Fruit fly (Drosophila melanogaster) whole organism, embryonic: ENCODE measurements around the gene NFAT.

Experiments used
- Adf1 ChIP-seq: fragments of 200-800 bp; sonication (Bioruptor generic); IDR thresholded peaks from 2 replicates; pipeline ENCODE4 v1.3.6; 2022; ENCODE audit warnings: missing biosample characterization, missing genetic modification characterization
- Atf6 ChIP-seq: fragments of 200-800 bp; sonication (Bioruptor generic); IDR thresholded peaks from 2 replicates; pipeline ENCODE4 v1.3.6; 2022; ENCODE audit warnings: missing biosample characterization, missing genetic modification characterization
- CG17385 ChIP-seq: fragments of 200-800 bp; sonication (Bioruptor generic); optimal IDR thresholded peaks from 3 replicates; lab custom pipeline; 2018; ENCODE audit warnings: missing biosample characterization, mild to moderate bottlenecking, missing genetic modification characterization
- CG3065 ChIP-seq: fragments of 200-800 bp; sonication (Bioruptor generic); optimal IDR thresholded peaks from 2 replicates; lab custom pipeline; 2016; ENCODE audit warnings: missing biosample characterization, missing genetic modification characterization
- CG32772 ChIP-seq: fragments of 200-800 bp; sonication (Bioruptor generic); IDR thresholded peaks from 2 replicates; pipeline ENCODE4 v1.3.6; 2022; ENCODE audit warnings: missing biosample characterization, missing genetic modification characterization
- CG34376 ChIP-seq: fragments of 200-800 bp; sonication (Bioruptor generic); optimal IDR thresholded peaks from 2 replicates; lab custom pipeline; 2018; ENCODE audit warnings: missing biosample characterization, mild to moderate bottlenecking, missing genetic modification characterization
- CG34422 ChIP-seq: fragments of 200-800 bp; sonication (Bioruptor generic); IDR thresholded peaks from 3 replicates; pipeline ENCODE4 v1.3.6; 2022; ENCODE audit warnings: missing biosample characterization, missing genetic modification characterization
- CG4617 ChIP-seq: fragments of 200-800 bp; sonication (Bioruptor generic); optimal IDR thresholded peaks from 3 replicates; lab custom pipeline; 2016; ENCODE audit warnings: missing biosample characterization, missing genetic modification characterization, borderline replicate concordance
- CG6791 ChIP-seq: fragments of 200-800 bp; sonication (Bioruptor generic); IDR thresholded peaks from 3 replicates; pipeline ENCODE4 v1.3.6; 2022; ENCODE audit warnings: missing biosample characterization, missing genetic modification characterization; ENCODE audit not compliant: partially characterized antibody
- Drgx ChIP-seq: fragments of 200-800 bp; sonication (Bioruptor generic); IDR thresholded peaks from 2 replicates; pipeline ENCODE4 v1.3.6; 2022; ENCODE audit warnings: missing biosample characterization, missing genetic modification characterization
- E2f1 ChIP-seq: fragments of 200-800 bp; sonication (Bioruptor generic); IDR thresholded peaks from 2 replicates; pipeline ENCODE4 v1.3.6; 2022; ENCODE audit warnings: missing biosample characterization, missing genetic modification characterization
- Ets65A ChIP-seq: fragments of 200-800 bp; sonication (Bioruptor generic); peaks from one replicate; lab custom pipeline; 2016; ENCODE audit warnings: missing biosample characterization, missing genetic modification characterization
- Hr51 ChIP-seq, 2 experiments: fragments of 200-800 bp; sonication (Bioruptor generic); optimal IDR thresholded peaks; 2 replicates in 1 of 2; 3 replicates in 1 of 2; lab custom pipeline; 2016 to 2018; ENCODE audit warnings: missing biosample characterization in 2 of 2, missing genetic modification characterization in 2 of 2, mild to moderate bottlenecking in 1 of 2, moderate library complexity in 1 of 2
- MBD-R2 ChIP-seq: fragments of 200-800 bp; sonication (Bioruptor generic); IDR thresholded peaks from 2 replicates; pipeline ENCODE4 v1.3.6; 2022; ENCODE audit warnings: missing biosample characterization, missing genetic modification characterization
- MESR4 ChIP-seq: fragments of 200-800 bp; sonication (Bioruptor generic); optimal IDR thresholded peaks from 2 replicates; lab custom pipeline; 2018; ENCODE audit warnings: missing biosample characterization, mild to moderate bottlenecking, missing genetic modification characterization, moderate library complexity
- NfI ChIP-seq: fragments of 200-800 bp; sonication (Bioruptor generic); optimal IDR thresholded peaks from 3 replicates; lab custom pipeline; 2018; ENCODE audit warnings: missing biosample characterization, mild to moderate bottlenecking, missing genetic modification characterization, moderate library complexity
- Oli ChIP-seq: fragments of 200-800 bp; sonication (Bioruptor generic); optimal IDR thresholded peaks from 2 replicates; lab custom pipeline; 2018; ENCODE audit warnings: missing biosample characterization, mild to moderate bottlenecking, missing genetic modification characterization, moderate library complexity
- YL-1 ChIP-seq: fragments of 200-800 bp; sonication (Bioruptor generic); optimal IDR thresholded peaks from 3 replicates; lab custom pipeline; 2017; ENCODE audit warnings: missing biosample characterization, mild to moderate bottlenecking, missing genetic modification characterization
- bab2 ChIP-seq: fragments of 200-800 bp; sonication (Bioruptor generic); optimal IDR thresholded peaks from 2 replicates; lab custom pipeline; 2016; ENCODE audit warnings: missing biosample characterization, missing genetic modification characterization
- bbx ChIP-seq: fragments of 200-800 bp; sonication (Bioruptor generic); IDR thresholded peaks from 2 replicates; pipeline ENCODE4 v1.3.6; 2022; ENCODE audit warnings: missing biosample characterization, missing genetic modification characterization; ENCODE audit not compliant: partially characterized antibody
- cg ChIP-seq: fragments of 200-800 bp; sonication (Bioruptor generic); optimal IDR thresholded peaks from 3 replicates; lab custom pipeline; 2019; ENCODE audit warnings: missing biosample characterization, mild to moderate bottlenecking, missing genetic modification characterization, moderate library complexity
- croc ChIP-seq: fragments of 200-800 bp; sonication (Bioruptor generic); conservative IDR thresholded peaks from 3 replicates; pipeline ENCODE4 v1.3.6; 2022; ENCODE audit warnings: missing biosample characterization, missing genetic modification characterization
- crol ChIP-seq: fragments of 200-800 bp; sonication (Bioruptor generic); IDR thresholded peaks from 2 replicates; pipeline ENCODE4 v1.3.6; 2022; ENCODE audit warnings: missing biosample characterization, missing genetic modification characterization
- nom ChIP-seq: fragments of 200-800 bp; sonication (Bioruptor generic); optimal IDR thresholded peaks from 2 replicates; lab custom pipeline; 2017; ENCODE audit warnings: missing biosample characterization, missing genetic modification characterization, mild to moderate bottlenecking, moderate library complexity, missing genetic modification reagents
- pfk ChIP-seq: fragments of 200-800 bp; sonication (Bioruptor generic); optimal IDR thresholded peaks from 2 replicates; lab custom pipeline; 2018; ENCODE audit warnings: missing biosample characterization, mild to moderate bottlenecking, missing genetic modification characterization, moderate library complexity
- psq ChIP-seq: fragments of 200-800 bp; sonication (Bioruptor generic); optimal IDR thresholded peaks from 2 replicates; lab custom pipeline; 2017; ENCODE audit warnings: missing biosample characterization, missing genetic modification characterization
- rib ChIP-seq: fragments of 200-800 bp; sonication (Bioruptor generic); IDR thresholded peaks from 2 replicates; pipeline ENCODE4 v1.3.6; 2022; ENCODE audit warnings: missing biosample characterization, missing genetic modification characterization
- sc ChIP-seq, 3 experiments: fragments of >200 bp in 2 of 3; fragments of 200-800 bp in 1 of 3; sonication (Bioruptor generic) in 1 of 3; optimal IDR thresholded peaks; 2 replicates in 2 of 3; 3 replicates in 1 of 3; lab custom pipeline; 2017; ENCODE audit warnings: mild to moderate bottlenecking in 1 of 3, missing biosample characterization in 1 of 3, missing genetic modification characterization in 1 of 3, missing genetic modification reagents in 1 of 3
- sens ChIP-seq: fragments of 200-800 bp; sonication (Bioruptor generic); peaks from one replicate; lab custom pipeline; 2016; ENCODE audit warnings: missing biosample characterization, missing genetic modification characterization
- slou ChIP-seq: fragments of 200-800 bp; sonication (Bioruptor generic); optimal IDR thresholded peaks from 3 replicates; lab custom pipeline; 2016; ENCODE audit warnings: missing biosample characterization, missing genetic modification characterization
- sna ChIP-seq: fragments of 200-800 bp; sonication (Bioruptor generic); IDR thresholded peaks from 2 replicates; pipeline ENCODE4 v1.3.6; 2022; ENCODE audit warnings: missing biosample characterization, missing genetic modification characterization; ENCODE audit not compliant: partially characterized antibody
- sqz ChIP-seq: fragments of 200-800 bp; sonication (Bioruptor generic); optimal IDR thresholded peaks from 3 replicates; lab custom pipeline; 2018; ENCODE audit warnings: missing biosample characterization, mild to moderate bottlenecking, missing genetic modification characterization
- sr ChIP-seq: fragments of 200-800 bp; sonication (Bioruptor generic); IDR thresholded peaks from 3 replicates; pipeline ENCODE4 v1.3.6; 2022; ENCODE audit warnings: missing biosample characterization, missing genetic modification characterization
- sug ChIP-seq: fragments of 200-800 bp; optimal IDR thresholded peaks from 2 replicates; lab custom pipeline; 2019; ENCODE audit warnings: missing biosample characterization, mild to moderate bottlenecking, missing genetic modification characterization, moderate library complexity
- zen2 ChIP-seq: fragments of 200-800 bp; sonication (Bioruptor generic); IDR thresholded peaks from 3 replicates; pipeline ENCODE4 v1.3.6; 2022; ENCODE audit warnings: missing biosample characterization, missing genetic modification characterization; ENCODE audit not compliant: partially characterized antibody
- zf30C ChIP-seq: fragments of 200-800 bp; sonication (Bioruptor generic); optimal IDR thresholded peaks from 3 replicates; lab custom pipeline; 2018; ENCODE audit warnings: missing biosample characterization, mild to moderate bottlenecking, missing genetic modification characterization

The NFAT gene

DNA sequence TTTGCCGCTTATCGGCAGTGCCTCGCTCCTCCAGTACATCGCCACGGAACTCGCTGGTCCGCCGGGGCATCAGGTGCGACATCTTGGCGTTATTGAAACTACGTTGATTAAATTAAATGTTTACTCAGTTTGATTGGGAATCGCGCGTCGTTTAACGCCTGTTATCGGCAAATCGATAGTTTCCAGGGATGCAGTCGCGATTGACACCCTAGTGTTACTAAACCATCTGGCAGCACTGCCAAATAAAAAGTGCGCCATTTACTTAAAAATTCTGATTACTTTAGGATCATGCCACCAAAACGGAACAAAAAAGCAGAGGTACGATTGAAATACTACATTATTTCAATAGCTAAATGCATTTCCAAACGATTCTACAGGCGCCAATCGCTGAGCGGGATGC lies 12.7 kb upstream of the NFAT start, which contains the start of the genes Ndc80 and BthD (continued):
- TF ChIP-seq zen2 (0 out of 3 replicates have a peak, but pooled peaks have one; percentile 31), CG6791 (GFP tag; lab: Robert Waterston, UW) (peak; percentile 48; the same call in 2 of the 3 replicates)

DNA sequence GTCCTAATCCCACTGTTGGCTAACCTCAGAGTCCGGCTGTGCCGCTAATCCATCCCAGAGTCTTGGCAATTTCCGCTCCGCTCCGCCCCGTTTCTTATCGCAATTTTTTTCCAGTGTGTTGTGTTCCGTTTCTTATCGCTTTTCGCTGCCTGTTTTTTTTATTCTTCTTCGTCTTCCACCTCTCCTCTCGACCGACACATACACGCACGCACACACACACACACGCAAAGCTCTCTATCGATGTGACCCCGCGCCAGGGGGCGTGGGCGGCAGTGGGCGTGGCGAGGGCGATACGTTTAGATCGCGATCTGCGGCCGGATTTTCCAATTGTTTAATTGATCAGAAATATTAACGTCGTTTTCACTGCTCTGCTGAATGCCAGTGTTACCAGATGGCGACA lies 8.6 kb upstream of the NFAT start:
- TF ChIP-seq zf30C (peak; percentile 89), Ets65A (GFP tag; lab: Kevin White, UChicago) (peak; percentile 7), Drgx (GFP tag; lab: Robert Waterston, UW) (0 out of 2 replicates have a peak, but pooled peaks have one; percentile 23), pfk (GFP tag; lab: Kevin White, UChicago) (peak; percentile 67), NfI (GFP tag; lab: Kevin White, UChicago) (no peak), rib (0 out of 2 replicates have a peak, but pooled peaks have one; percentile 22), MBD-R2 (GFP tag; lab: Robert Waterston, UW) (peak; percentile 38; the same call in 1 of the 2 replicates), CG34422 (GFP tag; lab: Robert Waterston, UW) (peak; percentile 29; the same call in 1 of the 3 replicates), CG17385 (GFP tag; lab: Kevin White, UChicago) (peak; percentile 90), crol (GFP tag; lab: Robert Waterston, UW) (peak; percentile 94), Adf1 (peak; percentile 37; the same call in 1 of the 2 replicates), slou (GFP tag; lab: Kevin White, UChicago) (no peak), sna (0 out of 2 replicates have a peak, but pooled peaks have one; percentile 17), psq (GFP tag; lab: Kevin White, UChicago) (peak; percentile 58), sr (0 out of 3 replicates have a peak, but pooled peaks have one; percentile 13), Atf6 (GFP tag; lab: Robert Waterston, UW) (0 out of 2 replicates have a peak, but pooled peaks have one; percentile 39), croc (GFP tag; lab: Robert Waterston, UW) (no peak), sqz (GFP tag; lab: Kevin White, UChicago) (peak; percentile 85), nom (GFP tag; lab: Kevin White, UChicago) (peak; percentile 77), sug (tag; lab: Kevin White, UChicago) (peak; percentile 84), cg (peak; percentile 81), CG3065 (GFP tag; lab: Kevin White, UChicago) (peak; percentile 71), CG32772 (peak; percentile 24; the same call in 1 of the 2 replicates), Oli (tag; lab: Kevin White, UChicago) (no peak), bab2 (GFP tag; lab: Kevin White, UChicago) (no peak), E2f1 (GFP tag; lab: Robert Waterston, UW) (no peak), Hr51 (GFP tag; optimal IDR thresholded peaks at IDR 0.05; lab: Kevin White, UChicago) (no peak), CG4617 (GFP tag; lab: Kevin White, UChicago) (peak; percentile 85), CG34376 (GFP tag; lab: Kevin White, UChicago) (peak; percentile 7), sens (peak; percentile 15), MESR4 (GFP tag; lab: Kevin White, UChicago) (peak; percentile 97), bbx (GFP tag; lab: Robert Waterston, UW) (peak; percentile 8; the same call in 1 of the 2 replicates), YL-1 (GFP tag; lab: Kevin White, UChicago) (peak; percentile 33), sc (optimal IDR thresholded peaks at IDR 0.05; lab: Kevin White, UChicago) (no peak), sc (GFP tag; optimal IDR thresholded peaks at IDR 0.05; lab: Kevin White, UChicago) (no peak)
